Fruit fly (Drosophila melanogaster) whole organism, adult: ENCODE data around the gene Osi18.
A peak's percentile ranks its signal among the peaks of the same experiment; 100 is the strongest.

Experiments used
- CG14711 ChIP-seq: fragments of 200-800 bp; sonication (Bioruptor generic); optimal IDR thresholded peaks from 2 replicates; lab custom pipeline; 2018; ENCODE audit warnings: missing biosample characterization, mild to moderate bottlenecking, missing genetic modification characterization, moderate library complexity
- CG5204 ChIP-seq: fragments of 200-800 bp; sonication (Bioruptor generic); optimal IDR thresholded peaks from 2 replicates; lab custom pipeline; 2016; ENCODE audit warnings: missing biosample characterization, missing genetic modification characterization
- CG7045 ChIP-seq: fragments of 200-800 bp; sonication (Bioruptor generic); optimal IDR thresholded peaks from 2 replicates; lab custom pipeline; 2017; ENCODE audit warnings: missing biosample characterization, mild to moderate bottlenecking, missing genetic modification characterization
- CG7101 ChIP-seq: fragments of 200-800 bp; sonication (Bioruptor generic); optimal IDR thresholded peaks from 2 replicates; lab custom pipeline; 2018; ENCODE audit warnings: missing biosample characterization, mild to moderate bottlenecking, missing genetic modification characterization, moderate library complexity
- Clk ChIP-seq: fragments of 200-800 bp; sonication (Bioruptor generic); optimal IDR thresholded peaks from 2 replicates; lab custom pipeline; 2017; ENCODE audit warnings: missing biosample characterization, missing genetic modification characterization
- Mnt ChIP-seq: fragments of 200-800 bp; sonication (Bioruptor generic); optimal IDR thresholded peaks from 2 replicates; lab custom pipeline; 2016; ENCODE audit warnings: missing biosample characterization, mild to moderate bottlenecking, missing genetic modification characterization
- cic ChIP-seq: fragments of 200-800 bp; sonication (Bioruptor generic); optimal IDR thresholded peaks from 2 replicates; lab custom pipeline; 2017; ENCODE audit warnings: missing biosample characterization, mild to moderate bottlenecking, missing genetic modification characterization, moderate library complexity
- ovo ChIP-seq: fragments of 200-800 bp; sonication (Bioruptor generic); optimal IDR thresholded peaks from 2 replicates; lab custom pipeline; 2016; ENCODE audit warnings: missing biosample characterization, missing genetic modification characterization
- pad ChIP-seq: fragments of 200-800 bp; sonication (Bioruptor generic); optimal IDR thresholded peaks from 3 replicates; lab custom pipeline; 2017; ENCODE audit warnings: missing biosample characterization, missing genetic modification characterization, mild to moderate bottlenecking, moderate library complexity, missing genetic modification reagents
- tj ChIP-seq: fragments of 200-800 bp; sonication (Bioruptor generic); optimal IDR thresholded peaks from 3 replicates; lab custom pipeline; 2017; ENCODE audit warnings: missing biosample characterization, mild to moderate bottlenecking, missing genetic modification characterization, moderate library complexity

DNA sequence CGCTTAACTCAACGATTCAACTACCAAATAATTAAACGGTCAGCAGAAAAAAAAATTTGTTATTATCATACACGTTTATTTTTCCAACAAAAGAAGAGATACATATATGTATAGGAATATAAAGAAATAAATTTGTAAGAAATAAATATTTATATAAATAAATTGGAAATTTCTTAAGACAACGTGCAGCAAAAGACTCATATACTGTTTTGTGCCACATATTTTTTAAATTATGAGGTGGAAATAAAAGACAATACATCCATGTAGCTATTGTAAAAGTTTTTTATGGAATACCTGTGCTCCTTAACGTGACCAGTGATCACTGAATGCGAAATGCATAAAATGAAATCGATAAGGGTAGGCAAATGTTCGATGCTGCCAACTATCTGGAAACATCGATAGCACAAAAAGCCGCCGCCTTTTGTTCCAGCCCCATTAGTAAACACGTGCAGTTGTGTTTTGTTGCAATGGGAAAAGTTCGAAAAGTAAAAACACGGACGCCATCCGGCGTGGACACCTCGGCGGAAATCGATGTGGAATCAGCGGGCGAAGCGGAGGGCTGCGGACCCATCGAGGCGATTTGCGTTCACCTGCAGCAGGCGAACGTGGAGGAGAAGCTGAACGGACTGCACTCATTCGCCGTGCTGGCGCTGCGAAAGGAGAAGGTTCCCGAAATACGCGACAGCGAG lies 38.6 kb downstream of the Osi18 start, which contains the start of gene CG10286:
- peak; percentile 38 for TF ChIP-seq CG14711 (tag; lab: Kevin White, UChicago)
- no peak for TF ChIP-seq Clk (GFP tag; lab: Kevin White, UChicago)
- peak; percentile 97 for TF ChIP-seq Mnt (GFP tag; lab: Kevin White, UChicago)
- peak; percentile 3 for TF ChIP-seq pad (GFP tag; lab: Kevin White, UChicago)
- no peak for TF ChIP-seq cic (GFP tag; lab: Kevin White, UChicago)
- TF ChIP-seq CG5204 (GFP tag; lab: Kevin White, UChicago) = no peak
- no peak for TF ChIP-seq ovo (GFP tag; lab: Kevin White, UChicago)
- TF ChIP-seq CG7101 = peak; percentile 41
- peak; percentile 36 for TF ChIP-seq tj (GFP tag; lab: Kevin White, UChicago)
- no peak for TF ChIP-seq CG7045 (GFP tag; lab: Kevin White, UChicago)
